Fruit fly (Drosophila melanogaster): Measurements from ENCODE around the gene CG6769.
A peak's percentile ranks its signal among the peaks of the same experiment; 100 is the strongest.

DNA sequence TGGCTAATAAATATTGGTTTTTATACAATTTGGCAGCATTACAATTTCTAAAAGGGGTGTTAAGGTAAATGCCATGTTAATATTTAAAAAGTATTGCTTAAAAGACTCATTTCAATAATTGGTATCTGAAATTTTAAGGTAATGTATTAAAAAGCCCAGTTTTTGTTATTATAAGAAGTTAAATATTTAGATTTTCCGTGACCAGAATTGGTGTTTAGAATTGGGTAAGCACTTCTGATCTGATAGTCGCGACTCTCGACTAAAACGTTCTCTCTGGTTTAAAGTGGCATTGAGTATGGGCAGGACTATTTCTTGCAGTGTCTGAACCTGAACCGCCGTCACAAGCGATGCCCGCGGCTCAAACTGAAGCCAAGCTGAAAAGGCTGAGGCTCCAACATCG is 44.4 kb upstream of the CG6769 start:
- TF ChIP-seq lola (GFP tag; optimal IDR thresholded peaks at IDR 0.05) (no peak), fru (GFP tag; optimal IDR thresholded peaks at IDR 0.05) (peak; percentile 40), HLH106 (tag; optimal IDR thresholded peaks at IDR 0.05) (peak; percentile 58), Jra (GFP tag; optimal IDR thresholded peaks at IDR 0.05) (no peak), dmrt93B (GFP tag; optimal IDR thresholded peaks at IDR 0.05) (peak; percentile 15), br (GFP tag; optimal IDR thresholded peaks at IDR 0.05) (peak; percentile 3)

All from whole organism, wandering third instar larva.